Fruit fly (Drosophila melanogaster): ENCODE measurements around the gene Nxf3.
A peak's percentile ranks its signal among the peaks of the same experiment; 100 is the strongest.

dm6 chr3L:14006704-14007126, 41.7 kb downstream of the Nxf3 start:
- TF ChIP-seq Hr4 (GFP tag; optimal IDR thresholded peaks at IDR 0.05) (no peak), Smox (GFP tag; optimal IDR thresholded peaks at IDR 0.05) (no peak), lz (GFP tag; optimal IDR thresholded peaks at IDR 0.05) (no peak), topi (GFP tag; optimal IDR thresholded peaks at IDR 0.05) (no peak), Sox102F (GFP tag; optimal IDR thresholded peaks at IDR 0.05) (no peak), Hr39 (GFP tag; optimal IDR thresholded peaks at IDR 0.05) (no peak), Blimp-1 (GFP tag; optimal IDR thresholded peaks at IDR 0.05) (no peak), CG1621 (tag; optimal IDR thresholded peaks at IDR 0.05) (no peak), CG16779 (tag; optimal IDR thresholded peaks at IDR 0.05) (no peak), CG6854 (GFP tag; optimal IDR thresholded peaks at IDR 0.05) (no peak), CG6163 (GFP tag; IDR thresholded peaks at IDR 0.05) (peak; percentile 84), esn (GFP tag; optimal IDR thresholded peaks at IDR 0.05) (no peak), CG3919 (GFP tag; optimal IDR thresholded peaks at IDR 0.05) (no peak), achi (GFP tag; optimal IDR thresholded peaks at IDR 0.05) (no peak)
